Worm (Caenorhabditis elegans): ENCODE results near the gene F40G9.9.
A peak's percentile ranks its signal among the peaks of the same experiment; 100 is the strongest.

The F40G9.9 gene

ce11 chrIII:208793-209694, 37.5 kb upstream of the F40G9.9 start:
- TF ChIP-seq egl-27 (tag; optimal IDR thresholded peaks at IDR 0.05): no peak
- TF ChIP-seq fkh-10 (GFP tag; optimal IDR thresholded peaks at IDR 0.05): peak; percentile 59

ce11 chrIII:207023-207422, 35.5 kb upstream of the F40G9.9 start, which contains the start of gene W10C4.1:
Gene W10C4.1, minus strand, starts transcription at chrIII:207123.
- TF ChIP-seq mab-9 (GFP tag; IDR thresholded peaks at IDR 0.05) (no peak), nhr-85 (tag) (peak; percentile 36), pag-3 (tag; optimal IDR thresholded peaks at IDR 0.05; ENCODE audit: borderline replicate concordance, insufficient read depth) (no peak), nhr-47 (tag; optimal IDR thresholded peaks at IDR 0.05) (no peak), snpc-4 (tag; optimal IDR thresholded peaks at IDR 0.05) (no peak), grh-1 (GFP tag; IDR thresholded peaks at IDR 0.05) (no peak), irx-1 (tag; optimal IDR thresholded peaks at IDR 0.05) (no peak)

- no peak for TF ChIP-seq skn-1 (tag; optimal IDR thresholded peaks at IDR 0.05)
- no peak for TF ChIP-seq efl-1 (optimal IDR thresholded peaks at IDR 0.05)
- peak in 1 of 2 experiments; percentile 67 for TF ChIP-seq efl-1 (GFP tag; optimal IDR thresholded peaks at IDR 0.05 in 1 of 2)
Measured at ce11 chrIII:203953-204352, 32.4 kb upstream of the F40G9.9 start.

ce11 chrIII:194160-194559, 22.6 kb upstream of the F40G9.9 start, which contains the start of gene F40G9.17:
Gene F40G9.17, plus strand, starts transcription at chrIII:194460.
- TF ChIP-seq sup-37 (GFP tag; optimal IDR thresholded peaks at IDR 0.05): no peak
- TF ChIP-seq efl-1 (optimal IDR thresholded peaks at IDR 0.05): no peak
- TF ChIP-seq efl-1 (GFP tag; optimal IDR thresholded peaks at IDR 0.05 in 1 of 2): no peak
- TF ChIP-seq nhr-76 (tag; optimal IDR thresholded peaks at IDR 0.05): no peak
- peak; percentile 10 for TF ChIP-seq nhr-85 (tag)
- TF ChIP-seq C04F5.9 (tag; optimal IDR thresholded peaks at IDR 0.05): no peak
- TF ChIP-seq sox-4 (tag; optimal IDR thresholded peaks at IDR 0.05): no peak

- TF ChIP-seq pqm-1 (tag; optimal IDR thresholded peaks at IDR 0.05) (no peak), nhr-11 (tag; optimal IDR thresholded peaks at IDR 0.05) (no peak), alr-1 (tag; optimal IDR thresholded peaks at IDR 0.05; ENCODE audit: borderline replicate concordance) (no peak), nhr-47 (tag; optimal IDR thresholded peaks at IDR 0.05) (no peak), ztf-11 (tag; optimal IDR thresholded peaks at IDR 0.05) (no peak), hlh-17 (GFP tag; optimal IDR thresholded peaks at IDR 0.05; ENCODE audit: borderline replicate concordance) (no peak), C34B4.2 (tag; optimal IDR thresholded peaks at IDR 0.05) (no peak), fos-1 (tag; optimal IDR thresholded peaks at IDR 0.05) (no peak), mep-1 (tag; optimal IDR thresholded peaks at IDR 0.05) (no peak), ces-1 (GFP tag; optimal IDR thresholded peaks at IDR 0.05) (no peak), nhr-90 (tag; optimal IDR thresholded peaks at IDR 0.05; ENCODE audit: poor library complexity) (no peak), pax-3 (tag; optimal IDR thresholded peaks at IDR 0.05) (no peak)
Measured at ce11 chrIII:191803-192202, 20.3 kb upstream of the F40G9.9 start, which contains the start of gene sec-20. Gene sec-20, plus strand, starts transcription at chrIII:192103.

ce11 chrIII:190686-191085, 19.2 kb upstream of the F40G9.9 start, which contains the start of gene cox-17:
Gene cox-17, plus strand, starts transcription at chrIII:190986.
- TF ChIP-seq egl-13 (tag; optimal IDR thresholded peaks at IDR 0.05): no peak
- no peak for TF ChIP-seq pqm-1 (tag; optimal IDR thresholded peaks at IDR 0.05)
- no peak for TF ChIP-seq rnt-1 (tag; optimal IDR thresholded peaks at IDR 0.05)
- TF ChIP-seq unc-130 (tag; optimal IDR thresholded peaks at IDR 0.05): no peak
- no peak for TF ChIP-seq isw-1 (GFP tag; IDR thresholded peaks at IDR 0.05)
- no peak for TF ChIP-seq unc-30 (tag; optimal IDR thresholded peaks at IDR 0.05)
- no peak for TF ChIP-seq lin-14 (GFP tag; optimal IDR thresholded peaks at IDR 0.05)
- no peak for TF ChIP-seq pax-3 (tag; optimal IDR thresholded peaks at IDR 0.05)
